Worm (Caenorhabditis elegans) whole organism, mixed stage, embryonic: ENCODE results near the gene ZK1240.9.

Experiments
- bed-3 ChIP-seq: fragments of 200-800 bp; sonication (Bioruptor generic); optimal IDR thresholded peaks from 3 replicates; lab custom pipeline; 2018; ENCODE audit warnings: mild to moderate bottlenecking, missing genetic modification characterization, moderate library complexity, missing compliant biosample characterization
- hlh-1 ChIP-seq: fragments of 150-350 bp; optimal IDR thresholded peaks from 2 replicates; lab custom pipeline; 2014; ENCODE audit warnings: missing biosample characterization, missing genetic modification reagents, missing genetic modification characterization
- lsy-2 ChIP-seq: fragments of 150-350 bp; optimal IDR thresholded peaks from 2 replicates; lab custom pipeline; 2014; ENCODE audit warnings: missing biosample characterization, missing genetic modification characterization
- nhr-237 ChIP-seq: fragments of 150-350 bp; optimal IDR thresholded peaks from 2 replicates; lab custom pipeline; 2014; ENCODE audit warnings: missing biosample characterization, missing genetic modification characterization
- snpc-4 ChIP-seq: fragments of 150-350 bp; optimal IDR thresholded peaks from 2 replicates; lab custom pipeline; 2014; ENCODE audit warnings: missing biosample characterization, missing genetic modification characterization
- unc-39 ChIP-seq: fragments of 150-350 bp; optimal IDR thresholded peaks from 2 replicates; lab custom pipeline; 2014; ENCODE audit warnings: missing biosample characterization, missing genetic modification characterization
- unc-62 ChIP-seq: fragments of 150-350 bp; optimal IDR thresholded peaks from 2 replicates; lab custom pipeline; 2014; ENCODE audit warnings: missing biosample characterization, missing genetic modification reagents, missing genetic modification characterization
- ztf-11 ChIP-seq: fragments of 150-350 bp; optimal IDR thresholded peaks from 2 replicates; lab custom pipeline; 2014; ENCODE audit warnings: missing biosample characterization, missing genetic modification characterization

ce11 chrII:2273750-2274149 is 44.2 kb upstream of the ZK1240.9 start:
- TF ChIP-seq hlh-1 (tag; lab: Kevin White, UChicago) (no peak), bed-3 (GFP tag; lab: Kevin White, UChicago) (no peak), nhr-237 (tag; lab: Kevin White, UChicago) (no peak), snpc-4 (tag; lab: Kevin White, UChicago) (no peak), ztf-11 (tag; lab: Kevin White, UChicago) (no peak), lsy-2 (no peak), unc-62 (GFP tag; lab: Kevin White, UChicago) (no peak), unc-39 (no peak)
